Worm (Caenorhabditis elegans) whole organism, young adult: Measurements from ENCODE around the gene C16B8.4.
A peak's percentile ranks its signal among the peaks of the same experiment; 100 is the strongest.

ENCODE experiments used
- B0261.1 ChIP-seq: sonication (generic microtip); optimal IDR thresholded peaks from 2 replicates; lab custom pipeline; 2016; ENCODE audit warnings: mild to moderate bottlenecking, missing genetic modification characterization, moderate library complexity, missing compliant biosample characterization
- F37B4.10 ChIP-seq: fragments of 200-800 bp; sonication (Bioruptor generic); IDR thresholded peaks from 2 replicates; pipeline ENCODE4 v1.3.6; 2022; ENCODE audit warnings: missing genetic modification characterization, missing compliant biosample characterization
- F55B11.4 ChIP-seq: sonication (generic microtip); optimal IDR thresholded peaks from 2 replicates; lab custom pipeline; 2016; ENCODE audit warnings: missing compliant biosample characterization, missing genetic modification characterization, borderline replicate concordance; ENCODE audit not compliant: insufficient read depth
- K11D2.4 ChIP-seq: fragments of 200-800 bp; sonication (Bioruptor generic); IDR thresholded peaks from 2 replicates; pipeline ENCODE4 v1.3.6; 2022; ENCODE audit warnings: missing genetic modification reagents, missing genetic modification characterization, missing compliant biosample characterization
- T07F8.4 ChIP-seq: sonication (generic microtip); optimal IDR thresholded peaks from 2 replicates; lab custom pipeline; 2016; ENCODE audit warnings: mild to moderate bottlenecking, missing genetic modification characterization, moderate library complexity, missing compliant biosample characterization
- Y95B8A.8 ChIP-seq: fragments of 200-800 bp; sonication (Bioruptor generic); IDR thresholded peaks from 2 replicates; pipeline ENCODE4 v1.3.6; 2022; ENCODE audit warnings: missing genetic modification reagents, missing genetic modification characterization, missing compliant biosample characterization
- ama-1 ChIP-seq, 3 experiments: fragments of 150-350 bp in 1 of 3; sonication (generic microtip) in 2 of 3; optimal IDR thresholded peaks; 2 replicates each; lab custom pipeline; 2014 to 2018; ENCODE audit warnings: missing biosample characterization in 2 of 3, missing genetic modification characterization in 2 of 3, missing genetic modification reagents in 2 of 3
- aptf-2 ChIP-seq: fragments of 200-800 bp; sonication (Bioruptor generic); conservative IDR thresholded peaks from 2 replicates; pipeline ENCODE4 v1.3.6; 2022; ENCODE audit warnings: missing genetic modification reagents, missing genetic modification characterization, missing compliant biosample characterization
- aptf-3 ChIP-seq: fragments of 200-800 bp; sonication (Bioruptor generic); IDR thresholded peaks from 2 replicates; pipeline ENCODE4 v1.3.6; 2022; ENCODE audit warnings: missing genetic modification characterization, missing compliant biosample characterization
- attf-3 ChIP-seq: fragments of 200-800 bp; sonication (Bioruptor generic); conservative IDR thresholded peaks from 2 replicates; pipeline ENCODE4 v1.3.6; 2022; ENCODE audit warnings: missing genetic modification reagents, missing genetic modification characterization, missing compliant biosample characterization
- bed-1 ChIP-seq: fragments of 200-800 bp; sonication (Bioruptor generic); IDR thresholded peaks from 2 replicates; pipeline ENCODE4 v1.3.6; 2022; ENCODE audit warnings: missing genetic modification reagents, missing genetic modification characterization, missing compliant biosample characterization
- bed-2 ChIP-seq: fragments of 200-800 bp; sonication (Bioruptor generic); IDR thresholded peaks from 2 replicates; pipeline ENCODE4 v1.3.6; 2022; ENCODE audit warnings: missing genetic modification reagents, missing genetic modification characterization, missing compliant biosample characterization
- ccch-3 ChIP-seq: fragments of 200-800 bp; sonication (Bioruptor generic); optimal IDR thresholded peaks from 2 replicates; lab custom pipeline; 2018; ENCODE audit warnings: mild to moderate bottlenecking, missing genetic modification characterization, missing compliant biosample characterization
- ceh-100 ChIP-seq: fragments of 200-800 bp; sonication (Bioruptor generic); IDR thresholded peaks from 2 replicates; pipeline ENCODE4 v1.3.6; 2022; ENCODE audit warnings: missing genetic modification reagents, missing genetic modification characterization, missing compliant biosample characterization
- ceh-27 ChIP-seq: fragments of 200-800 bp; sonication (Bioruptor generic); optimal IDR thresholded peaks from 2 replicates; lab custom pipeline; 2018; ENCODE audit warnings: mild to moderate bottlenecking, missing genetic modification characterization, moderate library complexity, missing compliant biosample characterization
- ceh-40 ChIP-seq: fragments of 200-800 bp; sonication (Bioruptor generic); IDR thresholded peaks from 2 replicates; pipeline ENCODE4 v1.3.6; 2022; ENCODE audit warnings: missing genetic modification characterization, missing compliant biosample characterization
- ceh-58 ChIP-seq: fragments of 200-800 bp; sonication (Bioruptor generic); IDR thresholded peaks from 2 replicates; pipeline ENCODE4 v1.3.6; 2022; ENCODE audit warnings: missing genetic modification characterization, missing compliant biosample characterization
- chd-7 ChIP-seq: sonication (generic microtip); optimal IDR thresholded peaks from 2 replicates; lab custom pipeline; 2016; ENCODE audit warnings: mild to moderate bottlenecking, missing genetic modification characterization, moderate library complexity, missing compliant biosample characterization
- dpff-1 ChIP-seq: sonication (generic microtip); optimal IDR thresholded peaks from 2 replicates; lab custom pipeline; 2017; ENCODE audit warnings: mild to moderate bottlenecking, missing genetic modification characterization, missing compliant biosample characterization
- gei-17 ChIP-seq: fragments of 200-800 bp; sonication (Bioruptor generic); optimal IDR thresholded peaks from 2 replicates; lab custom pipeline; 2018; ENCODE audit warnings: mild to moderate bottlenecking, missing genetic modification characterization, missing compliant biosample characterization
- him-1 ChIP-seq: sonication (generic microtip); optimal IDR thresholded peaks from 2 replicates; lab custom pipeline; 2016; ENCODE audit warnings: missing genotype, missing genetic modification reagents, missing genetic modification characterization, missing compliant biosample characterization
- let-526 ChIP-seq: fragments of 200-800 bp; sonication (Bioruptor generic); IDR thresholded peaks from 2 replicates; pipeline ENCODE4 v1.3.6; 2022; ENCODE audit warnings: missing genetic modification reagents, missing genetic modification characterization, missing compliant biosample characterization
- lin-35 ChIP-seq, 3 experiments: fragments of 150-350 bp in 2 of 3; sonication (generic microtip) in 1 of 3; optimal IDR thresholded peaks; 2 replicates each; lab custom pipeline; 2014 to 2018; ENCODE audit warnings: missing biosample characterization in 3 of 3, missing genetic modification characterization in 3 of 3, missing genetic modification reagents in 3 of 3
- lir-1 ChIP-seq: fragments of 200-800 bp; sonication (Bioruptor generic); conservative IDR thresholded peaks from 2 replicates; pipeline ENCODE4 v1.3.6; 2022; ENCODE audit warnings: missing genetic modification reagents, missing genetic modification characterization, missing compliant biosample characterization
- madf-10 ChIP-seq: sonication (generic microtip); optimal IDR thresholded peaks from 2 replicates; lab custom pipeline; 2016; ENCODE audit warnings: mild to moderate bottlenecking, missing genetic modification characterization, missing compliant biosample characterization
- madf-3 ChIP-seq: fragments of 200-800 bp; sonication (Bioruptor generic); IDR thresholded peaks from 2 replicates; pipeline ENCODE4 v1.3.6; 2022; ENCODE audit warnings: missing genetic modification reagents, missing genetic modification characterization, missing compliant biosample characterization
- mcd-1 ChIP-seq: fragments of 200-800 bp; sonication (Bioruptor generic); IDR thresholded peaks from 2 replicates; pipeline ENCODE4 v1.3.6; 2022; ENCODE audit warnings: missing genetic modification reagents, missing genetic modification characterization, missing compliant biosample characterization
- mxl-1 ChIP-seq: sonication (generic microtip); optimal IDR thresholded peaks from 2 replicates; lab custom pipeline; 2016; ENCODE audit warnings: missing genetic modification characterization, missing compliant biosample characterization
- nfyb-1 ChIP-seq: fragments of 200-800 bp; sonication (Bioruptor generic); IDR thresholded peaks from 2 replicates; pipeline ENCODE4 v1.3.6; 2022; ENCODE audit warnings: missing genetic modification reagents, missing genetic modification characterization, missing compliant biosample characterization
- nhr-120 ChIP-seq: fragments of 200-800 bp; sonication (Bioruptor generic); IDR thresholded peaks from 2 replicates; pipeline ENCODE4 v1.3.6; 2022; ENCODE audit warnings: missing genetic modification characterization, missing compliant biosample characterization
- nhr-27 ChIP-seq: fragments of 200-800 bp; sonication (Bioruptor generic); optimal IDR thresholded peaks from 2 replicates; lab custom pipeline; 2018; ENCODE audit warnings: mild to moderate bottlenecking, missing genetic modification characterization, moderate library complexity, missing compliant biosample characterization
- nhr-80 ChIP-seq: sonication (generic microtip); optimal IDR thresholded peaks from 2 replicates; lab custom pipeline; 2016; ENCODE audit warnings: missing genetic modification characterization, missing compliant biosample characterization
- pbrm-1 ChIP-seq: fragments of 200-800 bp; sonication (Bioruptor generic); IDR thresholded peaks from 2 replicates; pipeline ENCODE4 v1.3.6; 2022; ENCODE audit warnings: missing genetic modification reagents, missing genetic modification characterization, missing compliant biosample characterization
- rcor-1 ChIP-seq: fragments of 200-800 bp; sonication (Bioruptor generic); IDR thresholded peaks from 2 replicates; pipeline ENCODE4 v1.3.6; 2022; ENCODE audit warnings: missing genetic modification reagents, missing genetic modification characterization, missing compliant biosample characterization
- rpc-1 ChIP-seq, 2 experiments: fragments of 150-350 bp in 1 of 2; sonication (generic microtip) in 1 of 2; optimal IDR thresholded peaks; 2 replicates each; lab custom pipeline; 2014 to 2018; ENCODE audit warnings: missing biosample characterization in 1 of 2, missing genetic modification characterization in 1 of 2, missing genetic modification reagents in 1 of 2, missing genotype in 1 of 2
- sdz-38 ChIP-seq: sonication (generic microtip); optimal IDR thresholded peaks from 2 replicates; lab custom pipeline; 2016; ENCODE audit warnings: missing genotype, missing genetic modification characterization, missing compliant biosample characterization
- snpc-1.3 ChIP-seq: sonication (generic microtip); optimal IDR thresholded peaks from 2 replicates; lab custom pipeline; 2017; ENCODE audit warnings: missing genetic modification characterization, mild to moderate bottlenecking, missing compliant biosample characterization, antibody characterized with exemption, moderate library complexity, missing genotype, missing genetic modification reagents; ENCODE audit not compliant: insufficient read depth
- somi-1 ChIP-seq: fragments of 200-800 bp; sonication (Bioruptor generic); optimal IDR thresholded peaks from 2 replicates; lab custom pipeline; 2018; ENCODE audit warnings: mild to moderate bottlenecking, missing genetic modification characterization, missing compliant biosample characterization
- sptf-2 ChIP-seq: fragments of 200-800 bp; sonication (Bioruptor generic); optimal IDR thresholded peaks from 2 replicates; lab custom pipeline; 2018; ENCODE audit warnings: mild to moderate bottlenecking, missing genetic modification characterization, missing compliant biosample characterization
- tbp1 ChIP-seq: fragments of 200-800 bp; sonication (Bioruptor generic); optimal IDR thresholded peaks from 2 replicates; lab custom pipeline; 2018; ENCODE audit warnings: mild to moderate bottlenecking, missing genetic modification characterization, missing compliant biosample characterization
- unc-62 ChIP-seq: fragments of 150-350 bp; optimal IDR thresholded peaks from 2 replicates; lab custom pipeline; 2014; ENCODE audit warnings: missing biosample characterization, missing genetic modification reagents, missing genetic modification characterization
- xnd-1 ChIP-seq: sonication (generic microtip); optimal IDR thresholded peaks from 2 replicates; lab custom pipeline; 2016; ENCODE audit warnings: missing genotype, missing genetic modification reagents, missing genetic modification characterization, missing compliant biosample characterization
- zim-3 ChIP-seq: sonication (generic microtip); optimal IDR thresholded peaks from 2 replicates; lab custom pipeline; 2017; ENCODE audit warnings: mild to moderate bottlenecking, missing genetic modification characterization, moderate library complexity, missing compliant biosample characterization
- ztf-18 ChIP-seq: sonication (generic microtip); optimal IDR thresholded peaks from 2 replicates; lab custom pipeline; 2016; ENCODE audit warnings: missing genotype, mild to moderate bottlenecking, missing genetic modification characterization, missing compliant biosample characterization
- ztf-28 ChIP-seq: fragments of 200-800 bp; sonication (Bioruptor generic); IDR thresholded peaks from 2 replicates; pipeline ENCODE4 v1.3.6; 2022; ENCODE audit warnings: missing genetic modification reagents, missing genetic modification characterization, missing compliant biosample characterization
- ztf-6 ChIP-seq: fragments of 200-800 bp; sonication (Bioruptor generic); IDR thresholded peaks from 2 replicates; pipeline ENCODE4 v1.3.6; 2022; ENCODE audit warnings: missing genetic modification reagents, missing genetic modification characterization, missing compliant biosample characterization

The C16B8.4 gene

DNA sequence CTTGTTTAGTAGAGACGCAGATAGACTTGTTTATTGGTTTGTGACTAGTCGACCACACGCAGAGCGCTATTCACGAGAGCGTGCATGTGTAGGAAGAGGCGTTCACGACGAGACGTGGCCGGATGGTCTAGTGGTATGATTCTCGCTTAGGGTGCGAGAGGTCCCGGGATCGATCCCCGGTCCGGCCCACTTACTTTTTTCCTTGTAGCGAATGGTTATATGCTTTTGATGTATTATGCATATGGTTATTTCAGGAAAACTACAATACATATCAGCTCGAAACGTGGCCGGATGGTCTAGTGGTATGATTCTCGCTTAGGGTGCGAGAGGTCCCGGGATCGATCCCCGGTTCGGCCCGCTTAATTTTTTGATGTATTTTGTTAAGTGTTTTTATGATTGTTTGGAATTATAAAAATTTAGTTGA, 3.4 kb downstream of the C16B8.4 start (continued):
- peak; percentile 53; the same call in 1 of the 2 replicates for TF ChIP-seq aptf-3

- no peak for TF ChIP-seq nhr-27 (tag; lab: Kevin White, UChicago)
- TF ChIP-seq F55B11.4: peak; percentile 8
- TF ChIP-seq rcor-1 (GFP tag; lab: Robert Waterston, UW): peak; percentile 72
- TF ChIP-seq ama-1 (optimal IDR thresholded peaks at IDR 0.05; lab: Kevin White, UChicago): no peak
- TF ChIP-seq ama-1 (GFP tag; optimal IDR thresholded peaks at IDR 0.05; lab: Kevin White, UChicago): peak in 1 of 2 experiments; percentile 75
- peak; percentile 59; the same call in 1 of the 2 replicates for TF ChIP-seq pbrm-1
- no peak for TF ChIP-seq madf-3
- TF ChIP-seq madf-10 (tag; lab: Kevin White, UChicago): no peak
- TF ChIP-seq xnd-1: no peak
- TF ChIP-seq ceh-58 (GFP tag; lab: Robert Waterston, UW): no peak
- 0 out of 2 replicates have a peak, but pooled peaks have one; percentile 29 for TF ChIP-seq ztf-6 (GFP tag; lab: Robert Waterston, UW)
- TF ChIP-seq zim-3 (tag; lab: Kevin White, UChicago): peak; percentile 26
- TF ChIP-seq Y95B8A.8 (GFP tag; lab: Robert Waterston, UW): no peak
- TF ChIP-seq mxl-1 (tag; lab: Kevin White, UChicago): peak; percentile 70
- no peak for TF ChIP-seq ztf-18 (tag; lab: Kevin White, UChicago)
- peak; percentile 9 for TF ChIP-seq chd-7
- no peak for TF ChIP-seq unc-62
- TF ChIP-seq ztf-28 (GFP tag; lab: Robert Waterston, UW): 0 out of 2 replicates have a peak, but pooled peaks have one; percentile 61
- peak; percentile 39 for TF ChIP-seq ceh-27 (GFP tag; lab: Kevin White, UChicago)
- TF ChIP-seq ceh-100: no peak
- TF ChIP-seq attf-3 (GFP tag; lab: Robert Waterston, UW): no peak
- peak; percentile 91 for TF ChIP-seq tbp1 (GFP tag; lab: Kevin White, UChicago)
- 0 out of 2 replicates have a peak, but pooled peaks have one; percentile 70 for TF ChIP-seq F37B4.10 (GFP tag; lab: Robert Waterston, UW)
- TF ChIP-seq aptf-3: 0 out of 2 replicates have a peak, but pooled peaks have one; percentile 31
- peak; percentile 41; the same call in 1 of the 2 replicates for TF ChIP-seq nfyb-1 (GFP tag; lab: Robert Waterston, UW)
- peak; percentile 73; the same call in 1 of the 2 replicates for TF ChIP-seq ceh-40
- no peak for TF ChIP-seq dpff-1 (tag; lab: Kevin White, UChicago)
- TF ChIP-seq nhr-120: no peak
- TF ChIP-seq K11D2.4: peak; percentile 69; the same call in 1 of the 2 replicates
- no peak for TF ChIP-seq sdz-38 (tag; lab: Kevin White, UChicago)
- no peak for TF ChIP-seq T07F8.4
- no peak for TF ChIP-seq bed-1
- TF ChIP-seq nhr-80 (tag; lab: Kevin White, UChicago): no peak
- TF ChIP-seq rpc-1 (optimal IDR thresholded peaks at IDR 0.05; lab: Kevin White, UChicago): peak; percentile 74
- peak; percentile 77 for TF ChIP-seq rpc-1 (tag; optimal IDR thresholded peaks at IDR 0.05; lab: Kevin White, UChicago)
- TF ChIP-seq snpc-1.3 (tag; lab: Kevin White, UChicago): peak; percentile 33
- no peak for TF ChIP-seq lin-35 (GFP tag; optimal IDR thresholded peaks at IDR 0.05; lab: Kevin White, UChicago)
- peak; percentile 33; the same call in 1 of the 2 replicates for TF ChIP-seq lir-1
- no peak for TF ChIP-seq aptf-2 (GFP tag; lab: Robert Waterston, UW)
- TF ChIP-seq bed-2 (GFP tag; lab: Robert Waterston, UW): no peak
- TF ChIP-seq mcd-1 (GFP tag; lab: Robert Waterston, UW): 0 out of 2 replicates have a peak, but pooled peaks have one; percentile 18
- TF ChIP-seq ccch-3 (GFP tag; lab: Kevin White, UChicago): no peak
- TF ChIP-seq B0261.1: peak; percentile 41
- TF ChIP-seq gei-17 (GFP tag; lab: Kevin White, UChicago): no peak
- no peak for TF ChIP-seq him-1 (tag; lab: Kevin White, UChicago)
- no peak for TF ChIP-seq sptf-2 (GFP tag; lab: Kevin White, UChicago)
- TF ChIP-seq somi-1: no peak
- no peak for TF ChIP-seq let-526 (GFP tag; lab: Robert Waterston, UW)
Observed at ce11 chrX:3969353-3969752, 4.1 kb downstream of the C16B8.4 start.
